Fruit fly (Drosophila melanogaster) whole organism, embryonic: ENCODE measurements around the gene Rdh.

Experiments
- Awh ChIP-seq: fragments of 200-800 bp; sonication (Bioruptor generic); IDR thresholded peaks from 2 replicates; pipeline ENCODE4, ENCODE4 v1.3.6; 2022; ENCODE audit warnings: missing biosample characterization, missing genetic modification characterization
- B-H2 ChIP-seq: fragments of 200-800 bp; sonication (Bioruptor generic); optimal IDR thresholded peaks from 2 replicates; lab custom pipeline; 2018; ENCODE audit warnings: missing biosample characterization, mild to moderate bottlenecking, missing genetic modification characterization
- CG10209 ChIP-seq: fragments of 200-800 bp; sonication (Bioruptor generic); optimal IDR thresholded peaks from 3 replicates; lab custom pipeline; 2017; ENCODE audit warnings: missing biosample characterization, mild to moderate bottlenecking, missing genetic modification characterization, missing genetic modification reagents
- CG11456 ChIP-seq: fragments of 200-800 bp; sonication (Bioruptor generic); IDR thresholded peaks from 3 replicates; pipeline ENCODE4 v1.3.6; 2022; ENCODE audit warnings: missing biosample characterization, missing genetic modification characterization
- CG12299 ChIP-seq: fragments of 200-800 bp; sonication (Bioruptor generic); optimal IDR thresholded peaks from 2 replicates; lab custom pipeline; 2018; ENCODE audit warnings: missing biosample characterization, mild to moderate bottlenecking, missing genetic modification characterization
- CG12391 ChIP-seq: fragments of 200-800 bp; sonication (Bioruptor generic); optimal IDR thresholded peaks from 3 replicates; lab custom pipeline; 2018; ENCODE audit warnings: missing biosample characterization, mild to moderate bottlenecking, missing genetic modification characterization, moderate library complexity
- CG12769 ChIP-seq: fragments of 200-800 bp; sonication (Bioruptor generic); optimal IDR thresholded peaks from 2 replicates; lab custom pipeline; 2019; ENCODE audit warnings: missing biosample characterization, mild to moderate bottlenecking, missing genetic modification characterization, moderate library complexity
- CG13424 ChIP-seq: fragments of 200-800 bp; sonication (Bioruptor generic); optimal IDR thresholded peaks from 2 replicates; lab custom pipeline; 2019; ENCODE audit warnings: missing biosample characterization, mild to moderate bottlenecking, missing genetic modification characterization, moderate library complexity
- CG1602 ChIP-seq: fragments of 200-800 bp; sonication (Bioruptor generic); optimal IDR thresholded peaks from 3 replicates; lab custom pipeline; 2016; ENCODE audit warnings: missing biosample characterization, missing genetic modification characterization
- CG17361 ChIP-seq: fragments of 200-800 bp; sonication (Bioruptor generic); IDR thresholded peaks from 3 replicates; pipeline ENCODE4 v1.3.6; 2022; ENCODE audit warnings: missing biosample characterization, missing genetic modification characterization
- CG18599 ChIP-seq: fragments of 200-800 bp; sonication (Bioruptor generic); optimal IDR thresholded peaks from 3 replicates; lab custom pipeline; 2017; ENCODE audit warnings: missing biosample characterization, missing genetic modification characterization, mild to moderate bottlenecking, moderate library complexity, missing genetic modification reagents
- CG2120 ChIP-seq: fragments of 200-800 bp; sonication (Bioruptor generic); optimal IDR thresholded peaks from 3 replicates; lab custom pipeline; 2016; ENCODE audit warnings: missing biosample characterization, missing genetic modification characterization
- CG2712 ChIP-seq: fragments of 200-800 bp; optimal IDR thresholded peaks from 3 replicates; lab custom pipeline; 2019; ENCODE audit warnings: missing biosample characterization, mild to moderate bottlenecking, missing genetic modification characterization, moderate library complexity
- CG2875 ChIP-seq: fragments of 200-800 bp; sonication (Bioruptor generic); optimal IDR thresholded peaks from 2 replicates; lab custom pipeline; 2017; ENCODE audit warnings: missing biosample characterization, mild to moderate bottlenecking, missing genetic modification characterization, missing genetic modification reagents
- CG3281 ChIP-seq: fragments of 200-800 bp; sonication (Bioruptor generic); optimal IDR thresholded peaks from 3 replicates; lab custom pipeline; 2017; ENCODE audit warnings: missing biosample characterization, mild to moderate bottlenecking, missing genetic modification characterization
- CG34376 ChIP-seq: fragments of 200-800 bp; sonication (Bioruptor generic); optimal IDR thresholded peaks from 2 replicates; lab custom pipeline; 2018; ENCODE audit warnings: missing biosample characterization, mild to moderate bottlenecking, missing genetic modification characterization
- CG34422 ChIP-seq: fragments of 200-800 bp; sonication (Bioruptor generic); IDR thresholded peaks from 3 replicates; pipeline ENCODE4 v1.3.6; 2022; ENCODE audit warnings: missing biosample characterization, missing genetic modification characterization
- CG4282 ChIP-seq: fragments of 200-800 bp; sonication (Bioruptor generic); optimal IDR thresholded peaks from 2 replicates; lab custom pipeline; 2016; ENCODE audit warnings: missing biosample characterization, missing genetic modification characterization
- CG4360 ChIP-seq: fragments of 200-800 bp; sonication (Bioruptor generic); IDR thresholded peaks from 2 replicates; pipeline ENCODE4 v1.3.6; 2022; ENCODE audit warnings: missing biosample characterization, missing genetic modification characterization
- CG43689 ChIP-seq: fragments of 200-800 bp; sonication (Bioruptor generic); IDR thresholded peaks from 2 replicates; pipeline ENCODE4 v1.3.6; 2022; ENCODE audit warnings: missing biosample characterization, missing genetic modification characterization
- CG4404 ChIP-seq: fragments of 200-800 bp; sonication (Bioruptor generic); IDR thresholded peaks from 2 replicates; pipeline ENCODE4 v1.3.6; 2022; ENCODE audit warnings: missing biosample characterization, missing genetic modification characterization
- CG4707 ChIP-seq: fragments of 200-800 bp; sonication (Bioruptor generic); optimal IDR thresholded peaks from 2 replicates; lab custom pipeline; 2018; ENCODE audit warnings: missing biosample characterization, mild to moderate bottlenecking, missing genetic modification characterization, moderate library complexity
- CG4854 ChIP-seq: fragments of 200-800 bp; sonication (Bioruptor generic); optimal IDR thresholded peaks from 2 replicates; lab custom pipeline; 2016; ENCODE audit warnings: missing biosample characterization, missing genetic modification characterization, inconsistent platforms
- CG7357 ChIP-seq: fragments of 200-800 bp; sonication (Bioruptor generic); IDR thresholded peaks from 3 replicates; pipeline ENCODE4 v1.3.6; 2022; ENCODE audit warnings: missing biosample characterization, missing genetic modification characterization
- CG8388 ChIP-seq: fragments of 200-800 bp; sonication (Bioruptor generic); optimal IDR thresholded peaks from 2 replicates; lab custom pipeline; 2019; ENCODE audit warnings: missing biosample characterization, mild to moderate bottlenecking, missing genetic modification characterization, moderate library complexity
- CkIIα-i1 ChIP-seq: fragments of 200-800 bp; sonication (Bioruptor generic); IDR thresholded peaks from 2 replicates; pipeline ENCODE4 v1.3.6; 2022; ENCODE audit warnings: missing biosample characterization, missing genetic modification characterization
- D19B ChIP-seq: fragments of 200-800 bp; sonication (Bioruptor generic); optimal IDR thresholded peaks from 2 replicates; lab custom pipeline; 2017; ENCODE audit warnings: missing biosample characterization, mild to moderate bottlenecking, missing genetic modification characterization
- Dbx ChIP-seq: fragments of 200-800 bp; sonication (Bioruptor generic); IDR thresholded peaks from 3 replicates; pipeline ENCODE4 v1.3.6; 2022; ENCODE audit warnings: missing biosample characterization, missing genetic modification characterization
- E2f1 ChIP-seq: fragments of 200-800 bp; sonication (Bioruptor generic); IDR thresholded peaks from 2 replicates; pipeline ENCODE4 v1.3.6; 2022; ENCODE audit warnings: missing biosample characterization, missing genetic modification characterization
- Fer3 ChIP-seq: fragments of 200-800 bp; sonication (Bioruptor generic); optimal IDR thresholded peaks from 2 replicates; lab custom pipeline; 2018; ENCODE audit warnings: missing biosample characterization, mild to moderate bottlenecking, missing genetic modification characterization, moderate library complexity
- Hand ChIP-seq: fragments of 200-800 bp; sonication (Bioruptor generic); optimal IDR thresholded peaks from 2 replicates; lab custom pipeline; 2017; ENCODE audit warnings: mild to moderate bottlenecking, missing biosample characterization, missing genetic modification reagents, missing genetic modification characterization
- Hmx ChIP-seq: fragments of 200-800 bp; sonication (Bioruptor generic); optimal IDR thresholded peaks from 2 replicates; lab custom pipeline; 2016; ENCODE audit warnings: missing biosample characterization, missing genetic modification characterization
- Max ChIP-seq: fragments of 200-800 bp; sonication (Bioruptor generic); optimal IDR thresholded peaks from 2 replicates; lab custom pipeline; 2016; ENCODE audit warnings: missing biosample characterization, mild to moderate bottlenecking, missing genetic modification characterization
- Nf-YB ChIP-seq: fragments of 200-800 bp; sonication (Bioruptor generic); optimal IDR thresholded peaks from 3 replicates; lab custom pipeline; 2019; ENCODE audit warnings: missing biosample characterization, mild to moderate bottlenecking, missing genetic modification characterization, moderate library complexity
- Side ChIP-seq: fragments of 200-800 bp; sonication (Bioruptor generic); optimal IDR thresholded peaks from 2 replicates; lab custom pipeline; 2016; ENCODE audit warnings: missing biosample characterization, missing genetic modification characterization
- Xrp1 ChIP-seq: fragments of 200-800 bp; sonication (Bioruptor generic); IDR thresholded peaks from 2 replicates; pipeline ENCODE4 v1.3.6; 2022; ENCODE audit warnings: missing biosample characterization, missing genetic modification characterization
- amos ChIP-seq: fragments of 200-800 bp; sonication (Bioruptor generic); IDR thresholded peaks from 2 replicates; pipeline ENCODE4 v1.3.6; 2022; ENCODE audit warnings: missing biosample characterization, missing genetic modification characterization; ENCODE audit not compliant: partially characterized antibody
- crc ChIP-seq: fragments of 200-800 bp; sonication (Bioruptor generic); optimal IDR thresholded peaks from 2 replicates; lab custom pipeline; 2016; ENCODE audit warnings: missing biosample characterization, missing genetic modification characterization
- crp ChIP-seq, 2 experiments: fragments of 200-800 bp; sonication (Bioruptor generic); optimal IDR thresholded peaks; 2 replicates in 1 of 2; 3 replicates in 1 of 2; lab custom pipeline; 2017; ENCODE audit warnings: missing biosample characterization in 2 of 2, missing genetic modification characterization in 2 of 2, mild to moderate bottlenecking in 1 of 2, moderate library complexity in 1 of 2
- danr ChIP-seq: fragments of 200-800 bp; sonication (Bioruptor generic); IDR thresholded peaks from 2 replicates; pipeline ENCODE4 v1.3.6; 2022; ENCODE audit warnings: missing biosample characterization, missing genetic modification characterization
- eve ChIP-seq, 2 experiments: fragments of >200 bp; optimal IDR thresholded peaks; 2 replicates each; lab custom pipeline; 2017; ENCODE audit warnings: missing biosample characterization in 2 of 2, missing genetic modification characterization in 2 of 2
- fd64A ChIP-seq: fragments of 200-800 bp; sonication (Bioruptor generic); optimal IDR thresholded peaks from 3 replicates; lab custom pipeline; 2018; ENCODE audit warnings: missing biosample characterization, mild to moderate bottlenecking, missing genetic modification characterization
- ind ChIP-seq: fragments of 200-800 bp; sonication (Bioruptor generic); optimal IDR thresholded peaks from 3 replicates; lab custom pipeline; 2016; ENCODE audit warnings: missing biosample characterization, missing genetic modification characterization
- kah ChIP-seq: fragments of 200-800 bp; sonication (Bioruptor generic); optimal IDR thresholded peaks from 2 replicates; lab custom pipeline; 2018; ENCODE audit warnings: missing biosample characterization, mild to moderate bottlenecking, missing genetic modification characterization
- lola ChIP-seq, 3 experiments: fragments of >200 bp in 2 of 3; fragments of 200-800 bp in 1 of 3; sonication (Bioruptor generic) in 1 of 3; optimal IDR thresholded peaks; 2 replicates each; lab custom pipeline; 2017 to 2019; ENCODE audit warnings: missing biosample characterization in 3 of 3, missing genetic modification characterization in 3 of 3, mild to moderate bottlenecking in 1 of 3, moderate library complexity in 1 of 3
- schlank ChIP-seq: fragments of 200-800 bp; sonication (Bioruptor generic); optimal IDR thresholded peaks from 2 replicates; lab custom pipeline; 2018; ENCODE audit warnings: missing biosample characterization, mild to moderate bottlenecking, missing genetic modification characterization
- scrt ChIP-seq: fragments of 200-800 bp; sonication (Bioruptor generic); optimal IDR thresholded peaks from 2 replicates; lab custom pipeline; 2018; ENCODE audit warnings: missing biosample characterization, mild to moderate bottlenecking, missing genetic modification characterization, moderate library complexity
- seq ChIP-seq: fragments of 200-800 bp; sonication (Bioruptor generic); IDR thresholded peaks from 2 replicates; pipeline ENCODE4 v1.3.6; 2022; ENCODE audit warnings: missing biosample characterization, missing genetic modification characterization
- so ChIP-seq: fragments of 200-800 bp; sonication (Bioruptor generic); IDR thresholded peaks from 3 replicates; pipeline ENCODE4 v1.3.6; 2022; ENCODE audit warnings: missing biosample characterization, missing genetic modification characterization
- ssp ChIP-seq: fragments of 200-800 bp; sonication (Bioruptor generic); IDR thresholded peaks from 2 replicates; pipeline ENCODE4 v1.3.6; 2022; ENCODE audit warnings: missing biosample characterization, missing genetic modification characterization
- unpg ChIP-seq: fragments of 200-800 bp; sonication (Bioruptor generic); optimal IDR thresholded peaks from 3 replicates; lab custom pipeline; 2018; ENCODE audit warnings: missing biosample characterization, mild to moderate bottlenecking, missing genetic modification characterization, moderate library complexity
- yki ChIP-seq: fragments of >200 bp; optimal IDR thresholded peaks from 3 replicates; lab custom pipeline; 2018

Gene Rdh

dm6 chr3L:3863462-3863861 is 38.2 kb downstream of the Rdh start (continued):
- TF ChIP-seq Xrp1 (GFP tag; lab: Robert Waterston, UW), result peak; percentile 51; the same call in 1 of the 2 replicates
- TF ChIP-seq Side (GFP tag; lab: Kevin White, UChicago), result no peak
- no peak for TF ChIP-seq Hand (GFP tag; lab: Kevin White, UChicago)
- TF ChIP-seq CG13424 (tag; lab: Kevin White, UChicago), result no peak
- no peak for TF ChIP-seq CG4404
- TF ChIP-seq CG18599 (GFP tag; lab: Kevin White, UChicago), result no peak
- TF ChIP-seq B-H2 (GFP tag; lab: Kevin White, UChicago), result no peak
- TF ChIP-seq E2f1 (GFP tag; lab: Robert Waterston, UW), result no peak
- no peak for TF ChIP-seq kah (GFP tag; lab: Kevin White, UChicago)
- no peak for TF ChIP-seq CG4360 (GFP tag; lab: Robert Waterston, UW)
- no peak for TF ChIP-seq CG1602
- no peak for TF ChIP-seq CG3281 (GFP tag; lab: Kevin White, UChicago)
- no peak for TF ChIP-seq CkIIα-i1 (GFP tag; lab: Robert Waterston, UW)
- TF ChIP-seq Fer3 (tag; lab: Kevin White, UChicago), result no peak
- TF ChIP-seq fd64A (GFP tag; lab: Kevin White, UChicago), result no peak
- no peak for TF ChIP-seq ssp (GFP tag; lab: Robert Waterston, UW)
- TF ChIP-seq crc (GFP tag; lab: Kevin White, UChicago), result no peak
- TF ChIP-seq CG2120 (GFP tag; lab: Kevin White, UChicago), result no peak
- no peak for TF ChIP-seq CG4854 (GFP tag; lab: Kevin White, UChicago)
- no peak for TF ChIP-seq seq (GFP tag; lab: Robert Waterston, UW)
- no peak for TF ChIP-seq CG17361
- TF ChIP-seq amos, result no peak
- no peak for TF ChIP-seq CG4707 (GFP tag; lab: Kevin White, UChicago)
- TF ChIP-seq so (GFP tag; lab: Robert Waterston, UW), result no peak
- no peak for TF ChIP-seq Max (GFP tag; lab: Kevin White, UChicago)
- TF ChIP-seq Hmx, result no peak
- no peak for TF ChIP-seq yki (lab: Kevin White, UChicago)
- TF ChIP-seq CG8388 (GFP tag; lab: Kevin White, UChicago), result peak; percentile 6
- no peak for TF ChIP-seq CG43689 (GFP tag; lab: Robert Waterston, UW)
- TF ChIP-seq lola (GFP tag; optimal IDR thresholded peaks at IDR 0.05; lab: Kevin White, UChicago), result no peak
- TF ChIP-seq CG34376, result no peak
- TF ChIP-seq CG10209, result no peak
- TF ChIP-seq danr (GFP tag; lab: Robert Waterston, UW), result no peak
- TF ChIP-seq CG2712, result peak; percentile 34
- no peak for TF ChIP-seq CG34422 (GFP tag; lab: Robert Waterston, UW)
- TF ChIP-seq scrt (GFP tag; lab: Kevin White, UChicago), result no peak
- no peak for TF ChIP-seq Nf-YB (GFP tag; lab: Kevin White, UChicago)
- TF ChIP-seq CG12769, result no peak
- no peak for TF ChIP-seq CG7357 (GFP tag; lab: Robert Waterston, UW)
- TF ChIP-seq Dbx (GFP tag; lab: Robert Waterston, UW), result no peak
- peak; percentile 17 for TF ChIP-seq CG12391
- no peak for TF ChIP-seq CG12299 (tag; lab: Kevin White, UChicago)
- TF ChIP-seq unpg, result peak; percentile 25
- TF ChIP-seq crp (GFP tag; optimal IDR thresholded peaks at IDR 0.05; lab: Kevin White, UChicago), result no peak
- TF ChIP-seq ind (GFP tag; lab: Kevin White, UChicago), result no peak
- no peak for TF ChIP-seq D19B
- TF ChIP-seq CG11456 (GFP tag; lab: Robert Waterston, UW), result no peak
- TF ChIP-seq CG4282 (GFP tag; lab: Kevin White, UChicago), result no peak
- no peak for TF ChIP-seq eve (GFP tag; optimal IDR thresholded peaks at IDR 0.05; lab: Kevin White, UChicago)
- TF ChIP-seq schlank, result no peak
- no peak for TF ChIP-seq CG2875 (GFP tag; lab: Kevin White, UChicago)
- peak; percentile 39; the same call in 1 of the 2 replicates for TF ChIP-seq Awh
